Fruit fly (Drosophila melanogaster) S2 (cell line): ENCODE results near the gene CG17026.

Experiments used
- CG8478 ChIP-seq: fragments of >200 bp; optimal IDR thresholded peaks from 2 replicates; lab custom pipeline; 2018
- CTCF ChIP-seq, 2 experiments: fragments of >200 bp; optimal IDR thresholded peaks; 2 replicates each; lab custom pipeline; 2018

- TF ChIP-seq CG8478 (lab: Kevin White, UChicago) (no peak), CTCF (optimal IDR thresholded peaks at IDR 0.05; lab: Kevin White, UChicago) (no peak)
These were observed 4.7 kb downstream of the CG17026 start, which contains the start of gene CG17027 for dm6 chr3L:15979912-15980311.
